Worm (Caenorhabditis elegans) whole organism, L4 larva: ENCODE data around the gene K10C8.4.

Experiments
- aly-2 ChIP-seq: sonication (generic microtip); optimal IDR thresholded peaks from 2 replicates; lab custom pipeline; 2018; ENCODE audit warnings: missing biosample characterization, missing genetic modification characterization
- ces-1 ChIP-seq: fragments of 150-350 bp; sonication (generic microtip); optimal IDR thresholded peaks from 4 replicates; lab custom pipeline; 2014; ENCODE audit warnings: missing biosample characterization, missing genetic modification reagents, missing genetic modification characterization
- fkh-10 ChIP-seq: fragments of 150-350 bp; optimal IDR thresholded peaks from 2 replicates; lab custom pipeline; 2014; ENCODE audit warnings: missing biosample characterization, missing genetic modification reagents, missing genetic modification characterization
- skn-1 ChIP-seq: fragments of 150-350 bp; optimal IDR thresholded peaks from 2 replicates; lab custom pipeline; 2014; ENCODE audit warnings: missing biosample characterization, missing genetic modification characterization

DNA sequence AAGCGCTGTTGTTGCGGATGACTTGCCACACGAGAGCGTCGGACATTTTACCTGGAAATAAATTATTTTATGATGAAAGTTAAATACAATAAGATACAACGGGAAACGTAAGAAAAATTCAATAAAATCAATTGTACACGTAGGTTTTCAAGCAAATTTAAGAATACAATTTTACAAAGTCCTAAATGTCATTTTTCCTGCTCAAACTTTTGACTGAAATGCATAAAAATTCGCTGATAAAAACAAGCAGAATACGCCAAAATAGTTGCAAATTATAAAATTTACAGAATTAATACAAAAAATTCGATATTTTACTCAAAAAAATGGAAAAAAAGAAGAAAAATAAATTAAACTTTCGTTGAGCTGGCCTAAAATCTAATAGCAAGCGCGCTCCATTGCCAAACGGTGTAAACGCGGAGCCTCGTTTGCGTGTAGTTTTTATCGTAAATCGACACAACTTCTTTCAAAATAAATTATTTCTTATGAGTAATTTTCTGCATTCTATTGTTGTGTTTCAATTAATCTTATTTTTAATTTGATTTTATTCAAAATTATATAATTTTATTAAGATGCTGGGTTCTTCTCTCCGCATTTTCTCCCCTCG lies 32.1 kb downstream of the K10C8.4 start, which contains the start of the genes rpl-28 and mrpl-49:
- TF ChIP-seq aly-2 (no peak), skn-1 (tag; lab: Kevin White, UChicago) (no peak), ces-1 (GFP tag; lab: Kevin White, UChicago) (no peak), fkh-10 (GFP tag; lab: Kevin White, UChicago) (peak; percentile 57)
